Worm (Caenorhabditis elegans) whole organism, L2 larva: ENCODE measurements around the gene ZK971.1.
A peak's percentile ranks its signal among the peaks of the same experiment; 100 is the strongest.

Source experiments
- ZK546.5 ChIP-seq: sonication (generic microtip); optimal IDR thresholded peaks from 2 replicates; lab custom pipeline; 2017; ENCODE audit warnings: missing biosample characterization, missing genetic modification characterization
- ama-1 ChIP-seq: fragments of 150-350 bp; optimal IDR thresholded peaks from 2 replicates; lab custom pipeline; 2018; ENCODE audit warnings: inconsistent platforms
- lin-11 ChIP-seq: fragments of 150-350 bp; sonication (generic microtip); optimal IDR thresholded peaks from 2 replicates; lab custom pipeline; 2014; ENCODE audit warnings: missing biosample characterization, missing genetic modification characterization, inconsistent platforms, mixed read lengths
- mbf-1 ChIP-seq: sonication (generic microtip); optimal IDR thresholded peaks from 2 replicates; lab custom pipeline; 2017; ENCODE audit warnings: missing biosample characterization, missing genetic modification characterization
- skn-1 ChIP-seq: sonication (generic microtip); optimal IDR thresholded peaks from 2 replicates; lab custom pipeline; 2017; ENCODE audit warnings: missing biosample characterization, missing genetic modification characterization
- zag-1 ChIP-seq: fragments of 150-350 bp; optimal IDR thresholded peaks from 2 replicates; lab custom pipeline; 2014; ENCODE audit warnings: missing biosample characterization, missing genetic modification characterization
- ztf-11 ChIP-seq: sonication (generic microtip); optimal IDR thresholded peaks from 2 replicates; lab custom pipeline; 2017; ENCODE audit warnings: missing biosample characterization, missing genetic modification characterization

- TF ChIP-seq lin-11 (tag; lab: Kevin White, UChicago) (no peak), ztf-11 (tag; lab: Kevin White, UChicago) (no peak), ama-1 (lab: Kevin White, UChicago) (peak; percentile 58), skn-1 (no peak), ZK546.5 (tag; lab: Kevin White, UChicago) (no peak), zag-1 (tag; lab: Kevin White, UChicago) (no peak), mbf-1 (no peak)
Measured at ce11 chrII:10302646-10303045, 23.2 kb upstream of the ZK971.1 start, which contains the start of gene clpp-1.
